Worm (Caenorhabditis elegans): ENCODE data around the gene D2024.5.

D2024.5 gene

DNA sequence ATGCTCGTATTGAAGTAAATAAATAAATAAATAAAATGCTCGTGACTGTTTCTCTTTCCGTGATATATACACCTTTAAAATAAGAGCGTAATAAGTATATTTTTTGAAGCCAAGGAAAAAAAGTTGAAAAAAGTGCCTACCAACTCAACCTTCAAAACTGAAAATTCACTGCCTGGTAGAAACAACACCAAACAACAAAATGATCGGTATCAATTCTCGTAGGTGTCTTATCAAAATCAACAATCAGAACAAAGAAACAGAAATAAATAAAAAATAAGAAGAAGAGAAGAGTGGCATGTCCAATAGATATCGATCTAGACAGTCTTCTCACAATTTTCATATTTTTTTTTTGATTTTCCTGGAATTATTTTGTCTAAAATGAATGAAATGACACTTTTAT is 15.8 kb upstream of the D2024.5 start, which contains the start of gene afmd-1:
Gene afmd-1, plus strand, starts transcription at position 316 of the 400 bp plus-strand sequence.
- no peak for TF ChIP-seq C38D4.7 (GFP tag; optimal IDR thresholded peaks at IDR 0.05)
- TF ChIP-seq dmd-4 (tag; optimal IDR thresholded peaks at IDR 0.05; ENCODE audit: borderline replicate concordance), result no peak
- TF ChIP-seq ceh-2 (tag; optimal IDR thresholded peaks at IDR 0.05), result no peak
- TF ChIP-seq nhr-11 (tag; optimal IDR thresholded peaks at IDR 0.05), result no peak
- no peak for TF ChIP-seq ama-1 (optimal IDR thresholded peaks at IDR 0.05)
- TF ChIP-seq ceh-24 (tag; optimal IDR thresholded peaks at IDR 0.05), result no peak
- TF ChIP-seq Y22D7AL.16 (tag; optimal IDR thresholded peaks at IDR 0.05), result no peak

DNA sequence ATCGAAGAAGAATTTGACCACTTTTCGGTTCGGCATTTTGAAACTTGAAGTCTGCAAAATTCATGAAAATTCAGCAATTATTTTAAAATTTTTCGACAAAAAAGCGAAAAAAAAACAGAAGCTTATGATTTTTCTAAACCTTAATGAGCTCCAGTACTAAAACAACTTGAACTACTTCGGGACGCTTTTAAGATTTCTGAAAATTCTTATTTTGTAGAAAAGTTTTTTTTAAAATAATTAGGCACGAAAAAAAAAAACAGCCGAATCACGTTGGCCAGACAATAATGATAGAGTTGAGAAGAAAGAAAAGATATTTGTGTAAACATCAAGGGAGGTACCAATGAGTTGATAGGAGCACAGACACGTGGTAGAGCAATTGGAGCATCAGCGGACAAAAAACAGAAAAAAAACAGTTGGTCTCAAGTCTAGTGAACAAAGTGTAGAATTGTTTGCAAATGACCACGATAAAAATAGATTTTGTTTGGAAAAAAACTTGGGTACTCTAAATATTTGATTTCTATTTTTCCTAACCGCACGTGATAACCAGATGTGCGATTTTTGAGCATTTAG is 14.2 kb upstream of the D2024.5 start, which contains the start of gene gstk-2:
Gene gstk-2, minus strand, starts transcription at position 51 of the 570 bp plus-strand sequence.
- TF ChIP-seq ttx-3 (tag; optimal IDR thresholded peaks at IDR 0.05), result no peak

DNA sequence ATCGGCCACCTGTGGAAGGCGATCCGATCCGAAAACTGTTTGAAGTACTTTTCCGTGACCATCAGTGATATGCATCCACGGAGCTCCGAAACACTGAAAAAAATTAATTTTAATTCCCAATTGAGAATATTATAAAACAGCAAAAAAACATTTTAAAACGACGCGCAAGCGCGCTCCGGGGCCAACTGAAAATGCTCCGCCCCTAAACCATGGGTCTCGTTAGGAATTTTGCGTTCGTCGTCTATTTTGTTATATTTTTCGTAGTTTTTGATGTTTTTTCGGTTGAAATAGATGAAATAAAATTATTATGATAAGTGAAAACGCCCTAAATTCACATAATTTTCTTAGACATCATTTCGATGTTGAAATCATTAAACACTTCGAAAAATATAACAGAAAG is 12.5 kb upstream of the D2024.5 start:
- TF ChIP-seq pat-9 (tag; optimal IDR thresholded peaks at IDR 0.05) (no peak), dve-1 (tag; optimal IDR thresholded peaks at IDR 0.05) (no peak), pqm-1 (tag; optimal IDR thresholded peaks at IDR 0.05) (no peak), pax-1 (tag; optimal IDR thresholded peaks at IDR 0.05) (no peak), unc-55 (GFP tag; optimal IDR thresholded peaks at IDR 0.05) (no peak), ceh-6 (GFP tag; optimal IDR thresholded peaks at IDR 0.05) (no peak), pha-4 (tag; optimal IDR thresholded peaks at IDR 0.05) (no peak), dmd-4 (tag; optimal IDR thresholded peaks at IDR 0.05; ENCODE audit: borderline replicate concordance) (no peak), ceh-19 (GFP tag; optimal IDR thresholded peaks at IDR 0.05) (no peak), hlh-30 (tag; optimal IDR thresholded peaks at IDR 0.05; ENCODE audit: insufficient read depth) (no peak), K09A11.1 (tag; optimal IDR thresholded peaks at IDR 0.05; ENCODE audit: insufficient read depth) (no peak), npax-4 (tag; optimal IDR thresholded peaks at IDR 0.05) (no peak)

DNA sequence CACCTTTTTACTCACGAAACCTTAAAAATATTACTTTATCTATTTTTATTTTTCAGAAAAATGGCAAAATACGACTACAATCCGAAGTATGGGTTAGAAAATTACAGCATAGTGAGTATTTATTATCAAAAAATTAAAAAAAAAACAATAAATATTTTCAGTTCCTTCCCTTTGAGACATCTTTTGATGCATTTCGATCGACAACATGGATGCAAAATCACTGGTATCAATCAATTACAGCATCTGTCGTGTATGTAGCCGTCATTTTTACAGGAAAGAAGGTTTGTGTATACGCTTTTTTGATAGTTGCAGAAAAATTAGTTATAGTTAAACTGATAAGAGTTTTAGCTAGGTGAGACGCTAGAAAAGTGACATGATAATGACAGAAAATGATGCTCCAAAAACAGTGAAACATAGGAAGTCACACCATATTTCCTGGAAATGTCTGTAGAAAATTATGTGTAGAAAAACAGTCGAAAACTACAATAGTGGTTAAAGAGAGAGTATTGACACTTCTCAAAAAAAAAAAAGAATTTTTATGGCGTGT is 9.6 kb upstream of the D2024.5 start, which contains the start of gene elo-3:
Gene elo-3, plus strand, starts transcription at position 51 of the 547 bp plus-strand sequence.
- TF ChIP-seq dmd-4 (tag; optimal IDR thresholded peaks at IDR 0.05; ENCODE audit: borderline replicate concordance) (no peak), syd-9 (tag; optimal IDR thresholded peaks at IDR 0.05) (no peak), ztf-16 (tag; optimal IDR thresholded peaks at IDR 0.05) (no peak), ceh-30 (tag; optimal IDR thresholded peaks at IDR 0.05) (no peak), K09A11.1 (tag; optimal IDR thresholded peaks at IDR 0.05; ENCODE audit: insufficient read depth) (no peak), ceh-31 (tag; optimal IDR thresholded peaks at IDR 0.05) (no peak), ceh-18 (tag; optimal IDR thresholded peaks at IDR 0.05) (no peak), C08G9.2 (tag; optimal IDR thresholded peaks at IDR 0.05) (no peak), unc-86 (tag; optimal IDR thresholded peaks at IDR 0.05) (no peak), fax-1 (tag; optimal IDR thresholded peaks at IDR 0.05) (no peak), lim-6 (tag; optimal IDR thresholded peaks at IDR 0.05) (no peak)

DNA sequence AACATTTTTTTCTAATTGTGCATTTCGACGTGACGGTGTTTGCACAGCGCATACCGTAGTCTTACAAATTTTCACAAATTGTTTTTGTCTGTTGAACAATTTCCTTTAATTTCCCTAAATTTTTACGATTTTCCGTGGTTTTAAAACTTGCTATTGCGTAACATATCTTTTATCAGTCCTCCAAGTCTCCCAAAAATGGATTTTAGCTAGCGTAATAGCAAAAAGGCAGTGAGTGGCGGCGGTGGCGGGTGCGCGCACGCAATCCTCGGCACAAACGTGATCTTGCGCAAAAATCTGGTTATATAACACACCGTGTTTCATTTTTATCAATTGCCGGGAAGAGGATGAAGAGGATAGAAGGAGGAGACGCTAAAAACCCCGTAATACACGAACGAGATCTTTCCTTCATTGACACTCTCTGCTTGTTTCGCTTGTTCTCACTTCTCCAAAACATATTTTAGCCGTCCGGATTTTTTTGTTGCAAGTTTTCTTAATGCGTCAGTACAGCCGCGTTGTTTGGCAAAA is 8.2 kb upstream of the D2024.5 start:
- TF ChIP-seq dve-1 (tag; optimal IDR thresholded peaks at IDR 0.05) (no peak), ztf-16 (tag; optimal IDR thresholded peaks at IDR 0.05) (no peak), ceh-48 (tag; optimal IDR thresholded peaks at IDR 0.05) (no peak), tbx-2 (tag; optimal IDR thresholded peaks at IDR 0.05) (no peak), sox-4 (tag; optimal IDR thresholded peaks at IDR 0.05) (no peak), pat-9 (tag; optimal IDR thresholded peaks at IDR 0.05) (no peak), ceh-31 (tag; optimal IDR thresholded peaks at IDR 0.05) (no peak), sox-2 (GFP tag; IDR thresholded peaks at IDR 0.05) (no peak), ttx-3 (tag; optimal IDR thresholded peaks at IDR 0.05) (no peak), npax-4 (tag; optimal IDR thresholded peaks at IDR 0.05) (no peak)
